Worm (Caenorhabditis elegans) whole organism, L2 larva: ENCODE results near the gene fbxb-13.

ENCODE experiments used
- R02D3.7 ChIP-seq: fragments of 150-350 bp; optimal IDR thresholded peaks from 2 replicates; lab custom pipeline; 2014; ENCODE audit warnings: missing biosample characterization, missing genetic modification characterization
- alr-1 ChIP-seq: fragments of 150-350 bp; optimal IDR thresholded peaks from 2 replicates; lab custom pipeline; 2014; ENCODE audit warnings: missing biosample characterization, missing genetic modification characterization
- ama-1 ChIP-seq: fragments of 150-350 bp; optimal IDR thresholded peaks from 2 replicates; lab custom pipeline; 2018; ENCODE audit warnings: inconsistent platforms
- elt-1 ChIP-seq: fragments of 150-350 bp; optimal IDR thresholded peaks from 2 replicates; lab custom pipeline; 2014; ENCODE audit warnings: missing biosample characterization, missing genetic modification characterization
- elt-3 ChIP-seq: sonication (generic microtip); optimal IDR thresholded peaks from 2 replicates; lab custom pipeline; 2017; ENCODE audit warnings: missing biosample characterization, missing genetic modification characterization
- lin-13 ChIP-seq: fragments of 150-350 bp; optimal IDR thresholded peaks from 2 replicates; lab custom pipeline; 2014; ENCODE audit warnings: missing biosample characterization, missing genetic modification reagents, missing genetic modification characterization
- lsy-2 ChIP-seq, 2 experiments: fragments of 150-350 bp in 1 of 2; sonication (generic microtip) in 1 of 2; optimal IDR thresholded peaks; 2 replicates each; lab custom pipeline; 2014 to 2017; ENCODE audit warnings: missing biosample characterization in 2 of 2, missing genetic modification characterization in 2 of 2
- skn-1 ChIP-seq: sonication (generic microtip); optimal IDR thresholded peaks from 2 replicates; lab custom pipeline; 2017; ENCODE audit warnings: missing biosample characterization, missing genetic modification characterization
- unc-39 ChIP-seq: fragments of 150-350 bp; optimal IDR thresholded peaks from 2 replicates; lab custom pipeline; 2014; ENCODE audit warnings: missing biosample characterization, missing genetic modification characterization
- unc-55 ChIP-seq: fragments of 150-350 bp; sonication (generic microtip); optimal IDR thresholded peaks from 3 replicates; lab custom pipeline; 2014; ENCODE audit warnings: missing biosample characterization, missing genetic modification reagents, missing genetic modification characterization
- unc-62 ChIP-seq: fragments of 150-350 bp; optimal IDR thresholded peaks from 2 replicates; lab custom pipeline; 2014; ENCODE audit warnings: missing biosample characterization, missing genetic modification reagents, missing genetic modification characterization

DNA sequence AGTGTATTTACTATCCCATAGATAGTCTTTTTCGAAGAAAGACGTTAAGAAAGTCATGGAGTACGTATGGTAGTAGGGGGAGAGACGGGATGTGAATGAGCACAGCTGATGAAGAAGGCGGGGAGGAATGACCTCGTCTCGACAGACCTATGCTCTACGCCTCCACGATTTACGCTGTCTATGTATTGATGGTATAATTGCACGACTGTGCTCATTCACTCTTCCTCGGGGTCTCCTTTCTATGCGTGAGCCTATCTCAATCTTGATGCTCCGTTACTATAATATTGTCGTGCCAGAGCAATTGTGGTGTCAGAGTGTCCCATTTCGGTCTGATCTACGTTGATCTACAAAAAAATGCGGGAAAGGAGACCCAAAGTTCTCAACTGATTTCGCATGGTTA is 1.9 kb upstream of the fbxb-13 start, which contains the start of gene C08F1.10:
- TF ChIP-seq R02D3.7 (no peak), elt-1 (tag; lab: Kevin White, UChicago) (no peak), ama-1 (no peak), lin-13 (no peak), unc-39 (tag; lab: Kevin White, UChicago) (no peak), alr-1 (tag; lab: Kevin White, UChicago) (no peak), unc-55 (GFP tag; lab: Kevin White, UChicago) (no peak), lsy-2 (tag; optimal IDR thresholded peaks at IDR 0.05; lab: Kevin White, UChicago) (no peak), unc-62 (GFP tag; lab: Kevin White, UChicago) (no peak), skn-1 (tag; lab: Kevin White, UChicago) (no peak), elt-3 (tag; lab: Kevin White, UChicago) (no peak)
